Fruit fly (Drosophila melanogaster) Kc167 (cell line): ENCODE measurements around the gene Fer3HCH.

ENCODE experiments used
- Myc ChIP-seq: fragments of >200 bp; optimal IDR thresholded peaks from 2 replicates; lab custom pipeline; 2017; ENCODE audit warnings: missing external identifiers
- Sin3A ChIP-seq: fragments of >200 bp; optimal IDR thresholded peaks from 2 replicates; lab custom pipeline; 2018; ENCODE audit warnings: missing external identifiers
- h ChIP-seq: fragments of >200 bp; optimal IDR thresholded peaks from 3 replicates; lab custom pipeline; 2018; ENCODE audit warnings: missing external identifiers
- insv ChIP-seq: fragments of >200 bp; optimal IDR thresholded peaks from 3 replicates; lab custom pipeline; 2018; ENCODE audit warnings: missing external identifiers
- psq ChIP-seq: fragments of >200 bp; optimal IDR thresholded peaks from 2 replicates; lab custom pipeline; 2017; ENCODE audit warnings: missing external identifiers

DNA sequence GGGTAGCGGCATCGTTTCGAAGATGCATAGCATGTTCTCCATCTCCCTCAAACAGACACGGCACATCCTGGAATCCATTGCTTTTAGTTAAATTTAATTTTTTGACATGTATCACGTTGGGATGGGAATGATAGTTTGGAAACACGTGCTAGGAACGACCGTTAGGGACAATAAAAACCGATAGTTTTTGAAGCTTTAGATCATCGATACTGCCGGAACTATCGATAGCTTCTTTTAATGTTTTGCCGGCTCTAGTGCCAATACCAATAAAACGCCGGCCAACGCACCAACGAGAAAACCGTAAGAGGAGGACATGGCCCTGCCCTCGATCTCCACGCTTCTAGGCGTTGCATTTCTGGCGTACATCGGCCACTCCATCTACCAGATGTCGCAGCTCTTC lies 46.8 kb upstream of the Fer3HCH start, which contains the start of the genes CG4318 and CG4332:
- no peak for TF ChIP-seq psq (lab: Kevin White, UChicago)
- no peak for TF ChIP-seq h (lab: Kevin White, UChicago)
- TF ChIP-seq Sin3A (lab: Kevin White, UChicago): no peak
- TF ChIP-seq insv (lab: Kevin White, UChicago): no peak
- no peak for TF ChIP-seq Myc (lab: Kevin White, UChicago)
